Fruit fly (Drosophila melanogaster) whole organism, embryonic: ENCODE measurements around the gene CG3690.
A peak's percentile ranks its signal among the peaks of the same experiment; 100 is the strongest.

Source experiments
- Abd-B ChIP-seq: fragments of 200-800 bp; sonication (Bioruptor generic); optimal IDR thresholded peaks from 2 replicates; lab custom pipeline; 2018; ENCODE audit warnings: missing biosample characterization, mild to moderate bottlenecking, missing genetic modification characterization, moderate library complexity
- Antp ChIP-seq: fragments of 200-800 bp; sonication (Bioruptor generic); optimal IDR thresholded peaks from 3 replicates; lab custom pipeline; 2016; ENCODE audit warnings: missing biosample characterization, missing genetic modification characterization
- CG10209 ChIP-seq: fragments of 200-800 bp; sonication (Bioruptor generic); optimal IDR thresholded peaks from 3 replicates; lab custom pipeline; 2017; ENCODE audit warnings: missing biosample characterization, mild to moderate bottlenecking, missing genetic modification characterization, missing genetic modification reagents
- CG10543 ChIP-seq: fragments of 200-800 bp; sonication (Bioruptor generic); optimal IDR thresholded peaks from 3 replicates; lab custom pipeline; 2017; ENCODE audit warnings: missing biosample characterization, mild to moderate bottlenecking, missing genetic modification characterization, moderate library complexity
- CG11093 ChIP-seq: fragments of 200-800 bp; sonication (Bioruptor generic); IDR thresholded peaks from 3 replicates; pipeline ENCODE4 v1.3.6; 2022; ENCODE audit warnings: missing biosample characterization, missing genetic modification characterization
- CG11560 ChIP-seq: fragments of 200-800 bp; sonication (Bioruptor generic); IDR thresholded peaks from 3 replicates; pipeline ENCODE4 v1.3.6; 2022; ENCODE audit warnings: missing biosample characterization, missing genetic modification characterization
- CG13894 ChIP-seq: fragments of 200-800 bp; sonication (Bioruptor generic); optimal IDR thresholded peaks from 3 replicates; lab custom pipeline; 2018; ENCODE audit warnings: missing biosample characterization, mild to moderate bottlenecking, missing genetic modification characterization, moderate library complexity
- CG14014 ChIP-seq: fragments of 200-800 bp; sonication (Bioruptor generic); IDR thresholded peaks from 2 replicates; pipeline ENCODE4 v1.3.6; 2022; ENCODE audit warnings: missing biosample characterization, missing genetic modification characterization
- CG16815 ChIP-seq: fragments of 200-800 bp; sonication (Bioruptor generic); optimal IDR thresholded peaks from 3 replicates; lab custom pipeline; 2017; ENCODE audit warnings: missing biosample characterization, mild to moderate bottlenecking, missing genetic modification characterization
- CG16863 ChIP-seq: fragments of 200-800 bp; sonication (Bioruptor generic); optimal IDR thresholded peaks from 3 replicates; lab custom pipeline; 2016; ENCODE audit warnings: missing biosample characterization, missing genetic modification characterization
- CG33213 ChIP-seq: fragments of 200-800 bp; sonication (Bioruptor generic); optimal IDR thresholded peaks from 3 replicates; lab custom pipeline; 2016; ENCODE audit warnings: missing biosample characterization, missing genetic modification characterization
- CG3995 ChIP-seq: fragments of 200-800 bp; sonication (Bioruptor generic); optimal IDR thresholded peaks from 3 replicates; lab custom pipeline; 2016; ENCODE audit warnings: missing biosample characterization, missing genetic modification characterization
- CG4282 ChIP-seq: fragments of 200-800 bp; sonication (Bioruptor generic); optimal IDR thresholded peaks from 2 replicates; lab custom pipeline; 2016; ENCODE audit warnings: missing biosample characterization, missing genetic modification characterization
- CG4404 ChIP-seq: fragments of 200-800 bp; sonication (Bioruptor generic); IDR thresholded peaks from 2 replicates; pipeline ENCODE4 v1.3.6; 2022; ENCODE audit warnings: missing biosample characterization, missing genetic modification characterization
- CG5245 ChIP-seq: fragments of 200-800 bp; sonication (Bioruptor generic); optimal IDR thresholded peaks from 3 replicates; lab custom pipeline; 2016; ENCODE audit warnings: missing biosample characterization, missing genetic modification characterization
- CG7786 ChIP-seq: fragments of 200-800 bp; sonication (Bioruptor generic); optimal IDR thresholded peaks from 2 replicates; lab custom pipeline; 2016; ENCODE audit warnings: missing biosample characterization, missing genetic modification characterization
- CG8388 ChIP-seq: fragments of 200-800 bp; sonication (Bioruptor generic); optimal IDR thresholded peaks from 2 replicates; lab custom pipeline; 2019; ENCODE audit warnings: missing biosample characterization, mild to moderate bottlenecking, missing genetic modification characterization, moderate library complexity
- CG8944 ChIP-seq: fragments of 200-800 bp; sonication (Bioruptor generic); optimal IDR thresholded peaks from 3 replicates; lab custom pipeline; 2016; ENCODE audit warnings: missing biosample characterization, missing genetic modification characterization
- D19B ChIP-seq: fragments of 200-800 bp; sonication (Bioruptor generic); optimal IDR thresholded peaks from 2 replicates; lab custom pipeline; 2017; ENCODE audit warnings: missing biosample characterization, mild to moderate bottlenecking, missing genetic modification characterization
- Dek ChIP-seq: fragments of 200-800 bp; sonication (Bioruptor generic); optimal IDR thresholded peaks from 3 replicates; lab custom pipeline; 2019; ENCODE audit warnings: missing biosample characterization, mild to moderate bottlenecking, missing genetic modification characterization, moderate library complexity
- Dp ChIP-seq: fragments of 200-800 bp; sonication (Bioruptor generic); optimal IDR thresholded peaks from 2 replicates; lab custom pipeline; 2018; ENCODE audit warnings: missing biosample characterization, mild to moderate bottlenecking, missing genetic modification characterization, moderate library complexity
- HLH54F ChIP-seq: fragments of 200-800 bp; sonication (Bioruptor generic); optimal IDR thresholded peaks from 3 replicates; lab custom pipeline; 2016; ENCODE audit warnings: missing biosample characterization, missing genetic modification characterization
- MBD-R2 ChIP-seq: fragments of 200-800 bp; sonication (Bioruptor generic); IDR thresholded peaks from 2 replicates; pipeline ENCODE4 v1.3.6; 2022; ENCODE audit warnings: missing biosample characterization, missing genetic modification characterization
- Med ChIP-seq: fragments of 200-800 bp; sonication (Bioruptor generic); peaks from one replicate; lab custom pipeline; 2016; ENCODE audit warnings: missing biosample characterization, missing genetic modification characterization, mild to moderate bottlenecking, inconsistent platforms, moderate library complexity
- Mes4 ChIP-seq: fragments of 200-800 bp; sonication (Bioruptor generic); optimal IDR thresholded peaks from 2 replicates; lab custom pipeline; 2016; ENCODE audit warnings: missing biosample characterization, missing genetic modification characterization
- NC2β ChIP-seq: fragments of 200-800 bp; sonication (Bioruptor generic); optimal IDR thresholded peaks from 2 replicates; lab custom pipeline; 2016; ENCODE audit warnings: missing biosample characterization, missing genetic modification characterization
- Neu2 ChIP-seq: fragments of 200-800 bp; sonication (Bioruptor generic); optimal IDR thresholded peaks from 3 replicates; lab custom pipeline; 2016; ENCODE audit warnings: missing biosample characterization, missing genetic modification characterization, borderline replicate concordance
- Poxn ChIP-seq: fragments of 200-800 bp; sonication (Bioruptor generic); IDR thresholded peaks from 2 replicates; pipeline ENCODE4 v1.3.6; 2022; ENCODE audit warnings: missing biosample characterization, missing genetic modification characterization
- Rfx ChIP-seq: fragments of 200-800 bp; sonication (Bioruptor generic); IDR thresholded peaks from 2 replicates; pipeline ENCODE4 v1.3.6; 2022; ENCODE audit warnings: missing biosample characterization, missing genetic modification characterization
- aop ChIP-seq: fragments of 200-800 bp; sonication (Bioruptor generic); IDR thresholded peaks from 2 replicates; pipeline ENCODE4 v1.3.6; 2022; ENCODE audit warnings: missing biosample characterization, missing genetic modification characterization
- ato ChIP-seq: fragments of 200-800 bp; sonication (Bioruptor generic); IDR thresholded peaks from 2 replicates; pipeline ENCODE4 v1.3.6; 2022; ENCODE audit warnings: missing biosample characterization, missing genetic modification characterization; ENCODE audit not compliant: partially characterized antibody
- ci ChIP-seq: fragments of 200-800 bp; sonication (Bioruptor generic); IDR thresholded peaks from 3 replicates; pipeline ENCODE4 v1.3.6; 2022; ENCODE audit warnings: missing biosample characterization, missing genetic modification characterization
- croc ChIP-seq: fragments of 200-800 bp; sonication (Bioruptor generic); conservative IDR thresholded peaks from 3 replicates; pipeline ENCODE4 v1.3.6; 2022; ENCODE audit warnings: missing biosample characterization, missing genetic modification characterization
- danr ChIP-seq: fragments of 200-800 bp; sonication (Bioruptor generic); IDR thresholded peaks from 2 replicates; pipeline ENCODE4 v1.3.6; 2022; ENCODE audit warnings: missing biosample characterization, missing genetic modification characterization
- dpn ChIP-seq, 2 experiments: fragments of 200-800 bp; sonication (Bioruptor generic); optimal IDR thresholded peaks; 3 replicates each; lab custom pipeline; 2016; ENCODE audit warnings: missing biosample characterization in 2 of 2, missing genetic modification characterization in 2 of 2
- gsb-n ChIP-seq: fragments of 200-800 bp; sonication (Bioruptor generic); optimal IDR thresholded peaks from 3 replicates; lab custom pipeline; 2018; ENCODE audit warnings: missing biosample characterization, mild to moderate bottlenecking, missing genetic modification characterization
- lbe ChIP-seq: fragments of 200-800 bp; sonication (Bioruptor generic); optimal IDR thresholded peaks from 2 replicates; lab custom pipeline; 2016; ENCODE audit warnings: missing biosample characterization, mild to moderate bottlenecking, missing genetic modification characterization
- lilli ChIP-seq: fragments of 200-800 bp; sonication (Bioruptor generic); optimal IDR thresholded peaks from 3 replicates; lab custom pipeline; 2016; ENCODE audit warnings: missing biosample characterization, missing genetic modification characterization
- mld ChIP-seq: fragments of 200-800 bp; sonication (Bioruptor generic); IDR thresholded peaks from 3 replicates; pipeline ENCODE4 v1.3.6; 2022; ENCODE audit warnings: missing biosample characterization, missing genetic modification characterization; ENCODE audit not compliant: partially characterized antibody
- nerfin-2 ChIP-seq: fragments of 200-800 bp; sonication (Bioruptor generic); IDR thresholded peaks from 2 replicates; pipeline ENCODE4 v1.3.6; 2022; ENCODE audit warnings: missing biosample characterization, missing genetic modification characterization; ENCODE audit not compliant: partially characterized antibody
- pan ChIP-seq, 4 experiments: fragments of >200 bp in 3 of 4; fragments of 200-800 bp in 1 of 4; sonication (Bioruptor generic) in 1 of 4; optimal IDR thresholded peaks in 3 of 4; IDR thresholded peaks in 1 of 4; 2 replicates each; pipeline versions ENCODE4 v1.3.6 to Lab custom; 2017 to 2022; ENCODE audit warnings: missing biosample characterization in 2 of 4, missing genetic modification characterization in 2 of 4, mixed read lengths in 1 of 4
- peb ChIP-seq: fragments of 200-800 bp; sonication (Bioruptor generic); IDR thresholded peaks from 2 replicates; pipeline ENCODE4 v1.3.6; 2022; ENCODE audit warnings: missing biosample characterization, missing genetic modification characterization
- pnt ChIP-seq: fragments of 200-800 bp; sonication (Bioruptor generic); optimal IDR thresholded peaks from 3 replicates; lab custom pipeline; 2016; ENCODE audit warnings: missing biosample characterization, missing genetic modification characterization
- psq ChIP-seq: fragments of 200-800 bp; sonication (Bioruptor generic); optimal IDR thresholded peaks from 2 replicates; lab custom pipeline; 2017; ENCODE audit warnings: missing biosample characterization, missing genetic modification characterization
- pzg ChIP-seq: fragments of 200-800 bp; sonication (Bioruptor generic); optimal IDR thresholded peaks from 3 replicates; lab custom pipeline; 2018; ENCODE audit warnings: missing biosample characterization, mild to moderate bottlenecking, missing genetic modification characterization, moderate library complexity
- sens ChIP-seq: fragments of 200-800 bp; sonication (Bioruptor generic); peaks from one replicate; lab custom pipeline; 2016; ENCODE audit warnings: missing biosample characterization, missing genetic modification characterization
- sima ChIP-seq: fragments of 200-800 bp; sonication (Bioruptor generic); optimal IDR thresholded peaks from 2 replicates; lab custom pipeline; 2016; ENCODE audit warnings: missing biosample characterization, missing genetic modification characterization
- sob ChIP-seq: fragments of 200-800 bp; sonication (Bioruptor generic); IDR thresholded peaks from 2 replicates; pipeline ENCODE4 v1.3.6; 2022; ENCODE audit warnings: missing biosample characterization, missing genetic modification characterization
- wek ChIP-seq: fragments of 200-800 bp; sonication (Bioruptor generic); optimal IDR thresholded peaks from 3 replicates; lab custom pipeline; 2018; ENCODE audit warnings: missing biosample characterization, mild to moderate bottlenecking, missing genetic modification characterization, moderate library complexity

CG3690 gene

DNA sequence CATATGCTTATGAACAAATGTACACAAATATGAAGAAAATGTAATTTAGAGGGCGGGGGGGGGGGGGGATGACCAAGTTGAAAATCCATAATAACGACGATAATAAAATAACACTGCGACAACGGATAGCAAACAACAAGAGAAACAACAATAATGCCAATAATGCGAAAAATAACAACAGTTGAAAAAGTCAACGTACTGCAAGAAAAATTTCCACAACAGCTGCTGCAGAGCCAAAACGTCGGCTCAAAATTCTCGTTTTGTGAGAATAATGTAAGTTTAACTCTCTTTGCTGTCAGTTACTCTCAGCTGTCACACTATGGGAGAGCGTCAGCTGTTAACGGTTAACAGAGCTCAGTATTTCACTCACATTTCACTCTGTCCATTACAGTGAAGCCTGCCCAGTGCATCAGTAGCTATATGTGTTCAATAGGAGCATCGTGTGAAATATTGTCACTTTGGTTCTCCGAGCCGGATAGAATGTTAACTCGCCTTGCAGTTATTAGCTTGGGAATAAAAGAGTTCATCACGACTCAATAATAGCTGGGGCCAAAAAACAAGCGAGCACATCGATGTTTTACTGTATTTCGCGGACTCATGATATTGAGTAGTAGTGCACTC lies 50.9 kb downstream of the CG3690 start (continued):
- TF ChIP-seq mld (GFP tag; lab: Robert Waterston, UW) (no peak), nerfin-2 (GFP tag; lab: Robert Waterston, UW) (no peak), CG16815 (GFP tag; lab: Kevin White, UChicago) (peak; percentile 60), MBD-R2 (peak; percentile 43; the same call in 1 of the 2 replicates), Mes4 (GFP tag; lab: Kevin White, UChicago) (peak; percentile 65), gsb-n (tag; lab: Kevin White, UChicago) (peak; percentile 56), Neu2 (GFP tag; lab: Kevin White, UChicago) (no peak), CG3995 (GFP tag; lab: Kevin White, UChicago) (peak; percentile 11), CG10543 (GFP tag; lab: Kevin White, UChicago) (peak; percentile 50), dpn (GFP tag; optimal IDR thresholded peaks at IDR 0.05; lab: Kevin White, UChicago) (peak; percentile 75 to 91), CG10209 (GFP tag; lab: Kevin White, UChicago) (peak; percentile 76), D19B (GFP tag; lab: Kevin White, UChicago) (peak; percentile 39), Abd-B (GFP tag; lab: Kevin White, UChicago) (peak; percentile 75), sob (GFP tag; lab: Robert Waterston, UW) (peak; percentile 83), psq (GFP tag; lab: Kevin White, UChicago) (peak; percentile 13), lilli (GFP tag; lab: Kevin White, UChicago) (peak; percentile 84), Dp (GFP tag; lab: Kevin White, UChicago) (no peak), HLH54F (GFP tag; lab: Kevin White, UChicago) (peak; percentile 77), ato (GFP tag; lab: Robert Waterston, UW) (no peak), CG5245 (peak; percentile 43), pnt (GFP tag; lab: Kevin White, UChicago) (peak; percentile 82), NC2β (peak; percentile 61), peb (GFP tag; lab: Robert Waterston, UW) (peak; percentile 39; the same call in 1 of the 2 replicates), CG11093 (GFP tag; lab: Robert Waterston, UW) (peak; percentile 42; the same call in 1 of the 3 replicates), Poxn (0 out of 2 replicates have a peak, but pooled peaks have one; percentile 23), CG4404 (GFP tag; lab: Robert Waterston, UW) (peak; percentile 56), lbe (GFP tag; lab: Kevin White, UChicago) (peak; percentile 86), CG16863 (peak; percentile 60), danr (GFP tag; lab: Robert Waterston, UW) (peak; percentile 66), Antp (GFP tag; lab: Kevin White, UChicago) (peak; percentile 91), CG14014 (GFP tag; lab: Robert Waterston, UW) (peak; percentile 80), Rfx (GFP tag; lab: Robert Waterston, UW) (peak; percentile 88), CG11560 (tag; lab: Robert Waterston, UW) (0 out of 3 replicates have a peak, but pooled peaks have one; percentile 26), pan (optimal IDR thresholded peaks at IDR 0.05; lab: Kevin White, UChicago) (no peak), pan (GFP tag; optimal IDR thresholded peaks at IDR 0.05 in 1 of 2, IDR thresholded peaks at IDR 0.05 in 1 of 2) (peak in 1 of 2 experiments; percentile 84), croc (GFP tag; lab: Robert Waterston, UW) (peak; percentile 65), wek (peak; percentile 53), sens (GFP tag; lab: Kevin White, UChicago) (peak; percentile 97), Med (GFP tag; lab: Kevin White, UChicago) (peak; percentile 98), sima (GFP tag; lab: Kevin White, UChicago) (no peak), ci (peak; percentile 85), Dek (tag; lab: Kevin White, UChicago) (peak; percentile 62), aop (GFP tag; lab: Robert Waterston, UW) (no peak), CG13894 (tag; lab: Kevin White, UChicago) (peak; percentile 73), CG8388 (peak; percentile 74), CG7786 (GFP tag; lab: Kevin White, UChicago) (peak; percentile 78), CG8944 (GFP tag; lab: Kevin White, UChicago) (peak; percentile 76), CG33213 (GFP tag; lab: Kevin White, UChicago) (peak; percentile 36), pzg (no peak), CG4282 (GFP tag; lab: Kevin White, UChicago) (peak; percentile 46)
